5 fruit fly cellular contexts compared by ENCODE assay signal in the genomic region with DNA sequence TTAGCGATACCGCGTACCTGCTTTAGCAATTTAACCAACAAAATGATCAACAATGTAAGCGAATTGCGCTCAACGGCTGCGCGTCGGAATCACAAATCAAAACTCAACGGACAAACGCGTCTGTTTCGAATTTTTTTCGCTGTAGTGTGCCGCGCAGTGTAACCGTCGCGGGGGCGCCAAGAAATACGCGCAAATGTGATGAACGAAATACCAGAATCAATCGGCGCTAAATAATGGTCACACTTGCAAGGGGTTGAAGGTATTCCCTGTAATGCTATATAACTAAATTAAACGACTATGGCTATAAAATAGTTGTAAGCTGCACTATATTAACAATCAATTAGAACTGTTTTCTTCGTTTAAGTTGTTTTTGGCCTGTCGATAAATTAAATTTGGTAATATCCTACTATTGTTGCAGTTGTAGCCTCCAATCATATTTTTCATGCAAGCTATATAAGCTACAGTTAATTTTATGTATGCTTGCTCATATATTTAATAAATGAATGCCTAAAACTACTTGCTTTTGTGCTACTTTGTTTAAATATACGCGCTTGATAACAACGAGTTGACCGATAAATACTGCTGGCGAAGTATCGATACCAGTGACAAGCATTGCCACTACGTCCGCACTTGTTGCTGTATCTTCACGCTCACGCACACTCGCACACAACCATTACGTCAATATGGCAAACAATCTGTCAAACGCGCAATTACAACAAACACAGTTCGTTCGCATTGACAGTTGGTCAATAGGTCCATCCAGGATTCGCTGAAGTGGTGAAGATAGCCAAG.
A peak's percentile ranks its signal among the peaks of the same experiment; 100 is the strongest.
TF ChIP-seq lines count a peak whose summit lies in the region.

A gene (minus strand): TSS at position 190 of the 792 bp plus-strand sequence.
A gene (plus strand): TSS at position 699 of the 792 bp plus-strand sequence.

TF ChIP-seq in whole organism, adult, 20 proteins besides CTCF, POLR2A, EP300 and RAD21 (continued from another document):
- TF ChIP-seq CG12768 (GFP tag; optimal IDR thresholded peaks at IDR 0.05; lab: Kevin White, UChicago) (peak; percentile 43), Hr96 (GFP tag; optimal IDR thresholded peaks at IDR 0.05; lab: Kevin White, UChicago) (no peak), Crg-1 (GFP tag; optimal IDR thresholded peaks at IDR 0.05; lab: Kevin White, UChicago) (peak; percentile 35), kay (GFP tag; lab: Kevin White, UChicago; ENCODE audit: borderline replicate concordance) (no peak)
TF ChIP-seq in whole organism, adult: peak in this region for 12.

TF ChIP-seq in whole organism, embryonic, 481 proteins besides CTCF, POLR2A, EP300 and RAD21 (continued from another document and continues in another):
- peak; percentile 76 for TF ChIP-seq Hmr (GFP tag; optimal IDR thresholded peaks at IDR 0.05; lab: Kevin White, UChicago)
- TF ChIP-seq Bdp1 (GFP tag; optimal IDR thresholded peaks at IDR 0.05; lab: Kevin White, UChicago): peak; percentile 8
- TF ChIP-seq HLHmδ (GFP tag; optimal IDR thresholded peaks at IDR 0.05; lab: Kevin White, UChicago): peak; percentile 48
- no peak for TF ChIP-seq CG14965 (GFP tag; optimal IDR thresholded peaks at IDR 0.05; lab: Kevin White, UChicago; ENCODE audit: borderline replicate concordance)
- peak; percentile 66 for TF ChIP-seq tin (GFP tag; optimal IDR thresholded peaks at IDR 0.05; lab: Kevin White, UChicago)
- no peak for TF ChIP-seq abd-A (tag; optimal IDR thresholded peaks at IDR 0.05; lab: Kevin White, UChicago)
- no peak for TF ChIP-seq fd102C (GFP tag; optimal IDR thresholded peaks at IDR 0.05; lab: Kevin White, UChicago)
- TF ChIP-seq pnt (GFP tag; optimal IDR thresholded peaks at IDR 0.05; lab: Kevin White, UChicago): peak; percentile 21
- no peak for TF ChIP-seq Optix (GFP tag; IDR thresholded peaks at IDR 0.05; lab: Robert Waterston, UW)
- no peak for TF ChIP-seq fd64A (GFP tag; optimal IDR thresholded peaks at IDR 0.05; lab: Kevin White, UChicago)
- no peak for TF ChIP-seq org-1 (GFP tag; optimal IDR thresholded peaks at IDR 0.05; lab: Kevin White, UChicago)
- TF ChIP-seq nerfin-1 (tag; optimal IDR thresholded peaks at IDR 0.05; lab: Kevin White, UChicago): peak; percentile 8
- peak; percentile 13 for TF ChIP-seq kay (GFP tag; optimal IDR thresholded peaks at IDR 0.05; lab: Kevin White, UChicago)
- peak; percentile 20 for TF ChIP-seq CG3995 (GFP tag; optimal IDR thresholded peaks at IDR 0.05; lab: Kevin White, UChicago)
- TF ChIP-seq Lpt (GFP tag; optimal IDR thresholded peaks at IDR 0.05; lab: Kevin White, UChicago): no peak
- peak; percentile 35 for TF ChIP-seq CG13123 (GFP tag; optimal IDR thresholded peaks at IDR 0.05; lab: Kevin White, UChicago)
- peak; percentile 34 for TF ChIP-seq CG30020 (tag; optimal IDR thresholded peaks at IDR 0.05; lab: Kevin White, UChicago)
- peak; percentile 26 for TF ChIP-seq Meics (GFP tag; optimal IDR thresholded peaks at IDR 0.05; lab: Kevin White, UChicago)
- TF ChIP-seq Chrac-16 (GFP tag; optimal IDR thresholded peaks at IDR 0.05; lab: Kevin White, UChicago): peak; percentile 29
- TF ChIP-seq so (GFP tag; IDR thresholded peaks at IDR 0.05; lab: Robert Waterston, UW): 0 out of 3 replicates have a peak, but pooled peaks have one; percentile 4
- no peak for TF ChIP-seq bowl (GFP tag; IDR thresholded peaks at IDR 0.05; lab: Robert Waterston, UW)
- peak; percentile 58 for TF ChIP-seq lab (GFP tag; optimal IDR thresholded peaks at IDR 0.05; lab: Kevin White, UChicago)
- peak; percentile 57 for TF ChIP-seq az2 (GFP tag; optimal IDR thresholded peaks at IDR 0.05; lab: Kevin White, UChicago)
- TF ChIP-seq CG6813 (GFP tag; optimal IDR thresholded peaks at IDR 0.05; lab: Kevin White, UChicago): no peak
- TF ChIP-seq fru (optimal IDR thresholded peaks at IDR 0.05; lab: Kevin White, UChicago): peak; percentile 58
- TF ChIP-seq CG11093 (GFP tag; IDR thresholded peaks at IDR 0.05; lab: Robert Waterston, UW): no peak
- TF ChIP-seq Adf1 (GFP tag; IDR thresholded peaks at IDR 0.05; lab: Robert Waterston, UW): peak; percentile 24; the same call in 1 of the 2 replicates
- no peak for TF ChIP-seq pb (GFP tag; optimal IDR thresholded peaks at IDR 0.05; lab: Kevin White, UChicago)
- TF ChIP-seq twi (tag; optimal IDR thresholded peaks at IDR 0.05; lab: Kevin White, UChicago): no peak

TF ChIP-seq in whole organism, prepupa, 60 proteins besides CTCF, POLR2A, EP300 and RAD21 (continued from another document):
- TF ChIP-seq CG34406 (GFP tag; optimal IDR thresholded peaks at IDR 0.05; lab: Kevin White, UChicago) (peak; percentile 30), CG8632 (GFP tag; optimal IDR thresholded peaks at IDR 0.05; lab: Kevin White, UChicago) (no peak), spab (GFP tag; optimal IDR thresholded peaks at IDR 0.05; lab: Kevin White, UChicago) (no peak), svp (GFP tag; lab: Kevin White, UChicago) (peak; percentile 81), CG6163 (GFP tag; IDR thresholded peaks at IDR 0.05; lab: Robert Waterston, UW) (peak; percentile 65; the same call in 2 of the 3 replicates), Smox (GFP tag; optimal IDR thresholded peaks at IDR 0.05; lab: Kevin White, UChicago) (peak; percentile 38), CG6808 (GFP tag; optimal IDR thresholded peaks at IDR 0.05; lab: Kevin White, UChicago) (no peak), vri (GFP tag; optimal IDR thresholded peaks at IDR 0.05; lab: Kevin White, UChicago) (peak; percentile 29), CG10631 (GFP tag; optimal IDR thresholded peaks at IDR 0.05; lab: Kevin White, UChicago) (no peak), CG4318 (GFP tag; optimal IDR thresholded peaks at IDR 0.05; lab: Kevin White, UChicago) (no peak), CG8319 (GFP tag; optimal IDR thresholded peaks at IDR 0.05; lab: Kevin White, UChicago) (no peak), CG6792 (GFP tag; optimal IDR thresholded peaks at IDR 0.05; lab: Kevin White, UChicago) (peak; percentile 8), CG11294 (GFP tag; IDR thresholded peaks at IDR 0.05; lab: Robert Waterston, UW) (0 out of 2 replicates have a peak, but pooled peaks have one; percentile 19), Ets21C (GFP tag; optimal IDR thresholded peaks at IDR 0.05; lab: Kevin White, UChicago) (peak; percentile 18), CG11902 (GFP tag; optimal IDR thresholded peaks at IDR 0.05; lab: Kevin White, UChicago) (no peak), cyc (GFP tag; optimal IDR thresholded peaks at IDR 0.05; lab: Kevin White, UChicago) (peak; percentile 31), Hr39 (GFP tag; optimal IDR thresholded peaks at IDR 0.05; lab: Kevin White, UChicago) (peak; percentile 62), CG32006 (GFP tag; optimal IDR thresholded peaks at IDR 0.05; lab: Kevin White, UChicago) (peak; percentile 46), CG3032 (tag; optimal IDR thresholded peaks at IDR 0.05; lab: Kevin White, UChicago) (peak; percentile 40), CG3919 (GFP tag; optimal IDR thresholded peaks at IDR 0.05; lab: Kevin White, UChicago) (peak; percentile 30), Lpt (GFP tag; optimal IDR thresholded peaks at IDR 0.05; lab: Kevin White, UChicago) (no peak), salr (GFP tag; optimal IDR thresholded peaks at IDR 0.05; lab: Kevin White, UChicago) (no peak), pdm3 (GFP tag; optimal IDR thresholded peaks at IDR 0.05; lab: Kevin White, UChicago) (peak; percentile 41), OdsH (GFP tag; optimal IDR thresholded peaks at IDR 0.05; lab: Kevin White, UChicago) (peak; percentile 41), Gug (GFP tag; IDR thresholded peaks at IDR 0.05; lab: Robert Waterston, UW) (0 out of 2 replicates have a peak, but pooled peaks have one; percentile 25), Hr4 (GFP tag; optimal IDR thresholded peaks at IDR 0.05; lab: Kevin White, UChicago) (peak; percentile 60), CG8119 (GFP tag; IDR thresholded peaks at IDR 0.05; lab: Robert Waterston, UW) (peak; percentile 66)

TF ChIP-seq in whole organism, pupa, 21 proteins besides CTCF, POLR2A, EP300 and RAD21 (continued from another document):
- TF ChIP-seq CG13204 (GFP tag; optimal IDR thresholded peaks at IDR 0.05; lab: Kevin White, UChicago) (no peak), CG14655 (GFP tag; optimal IDR thresholded peaks at IDR 0.05; lab: Kevin White, UChicago) (no peak), CG8301 (tag; optimal IDR thresholded peaks at IDR 0.05; lab: Kevin White, UChicago) (peak; percentile 26)

TF ChIP-seq in whole organism, wandering third instar larva, 38 proteins besides CTCF, POLR2A, EP300 and RAD21 (continued from another document):
- no peak for TF ChIP-seq Vsx2 (GFP tag; optimal IDR thresholded peaks at IDR 0.05; lab: Kevin White, UChicago; ENCODE audit: partially characterized antibody)
- no peak for TF ChIP-seq Myc (optimal IDR thresholded peaks at IDR 0.05; lab: Kevin White, UChicago)
- no peak for TF ChIP-seq brk (GFP tag; optimal IDR thresholded peaks at IDR 0.05; lab: Kevin White, UChicago)
- TF ChIP-seq usp (GFP tag; optimal IDR thresholded peaks at IDR 0.05; lab: Kevin White, UChicago): no peak
- no peak for TF ChIP-seq CrebA (GFP tag; optimal IDR thresholded peaks at IDR 0.05; lab: Kevin White, UChicago; ENCODE audit: borderline replicate concordance)
- no peak for TF ChIP-seq Dfd (GFP tag; optimal IDR thresholded peaks at IDR 0.05; lab: Kevin White, UChicago)
- TF ChIP-seq dl (GFP tag; optimal IDR thresholded peaks at IDR 0.05; lab: Kevin White, UChicago; ENCODE audit: insufficient read depth in 1 of 2, partially characterized antibody in 2 of 2): no peak
- peak; percentile 15 for TF ChIP-seq fru (GFP tag; optimal IDR thresholded peaks at IDR 0.05; lab: Kevin White, UChicago)
- TF ChIP-seq GATAd (GFP tag; optimal IDR thresholded peaks at IDR 0.05; lab: Kevin White, UChicago): no peak
- no peak for TF ChIP-seq Hr78 (GFP tag; optimal IDR thresholded peaks at IDR 0.05; lab: Kevin White, UChicago)
- no peak for TF ChIP-seq jim (GFP tag; optimal IDR thresholded peaks at IDR 0.05; lab: Kevin White, UChicago)
- TF ChIP-seq tai (GFP tag; optimal IDR thresholded peaks at IDR 0.05; lab: Kevin White, UChicago): no peak
- no peak for TF ChIP-seq br (GFP tag; optimal IDR thresholded peaks at IDR 0.05; lab: Kevin White, UChicago)
- no peak for TF ChIP-seq Rel (GFP tag; optimal IDR thresholded peaks at IDR 0.05; lab: Kevin White, UChicago)
- no peak for TF ChIP-seq Rel (tag; optimal IDR thresholded peaks at IDR 0.05; lab: Kevin White, UChicago)
- TF ChIP-seq Hr83 (GFP tag; optimal IDR thresholded peaks at IDR 0.05; lab: Kevin White, UChicago; ENCODE audit: poor library complexity, severe bottlenecking): no peak
- TF ChIP-seq ey (GFP tag; optimal IDR thresholded peaks at IDR 0.05; lab: Kevin White, UChicago): peak; percentile 0
- peak in 1 of 2 experiments; percentile 45 for TF ChIP-seq foxo (GFP tag; optimal IDR thresholded peaks at IDR 0.05; lab: Kevin White, UChicago)
